Worm (Caenorhabditis elegans) whole organism, L1 larva: ENCODE measurements around the gene str-204.

Source experiments
- C16A3.4 ChIP-seq: fragments of 150-350 bp; optimal IDR thresholded peaks from 2 replicates; lab custom pipeline; 2014; ENCODE audit warnings: missing biosample characterization, missing genetic modification characterization
- Y116A8C.19 ChIP-seq: sonication (generic microtip); optimal IDR thresholded peaks from 2 replicates; lab custom pipeline; 2016; ENCODE audit warnings: missing compliant biosample characterization, missing genetic modification characterization, borderline replicate concordance
- aha-1 ChIP-seq: fragments of 150-350 bp; optimal IDR thresholded peaks from 2 replicates; lab custom pipeline; 2014; ENCODE audit warnings: missing biosample characterization, missing genetic modification characterization
- ceh-82 ChIP-seq, 3 experiments: fragments of 150-350 bp in 1 of 3; sonication (generic microtip) in 2 of 3; optimal IDR thresholded peaks; 2 replicates each; lab custom pipeline; 2014 to 2017; ENCODE audit warnings: missing biosample characterization in 3 of 3, missing genetic modification characterization in 3 of 3
- ceh-88 ChIP-seq: fragments of 200-800 bp; sonication (Bioruptor generic); IDR thresholded peaks from 2 replicates; pipeline ENCODE4 v1.3.6; 2022; ENCODE audit warnings: missing genetic modification characterization, missing compliant biosample characterization
- ceh-90 ChIP-seq: sonication (generic microtip); optimal IDR thresholded peaks from 2 replicates; lab custom pipeline; 2016; ENCODE audit warnings: missing genetic modification characterization, missing compliant biosample characterization
- ces-1 ChIP-seq: fragments of 150-350 bp; optimal IDR thresholded peaks from 2 replicates; lab custom pipeline; 2014; ENCODE audit warnings: missing biosample characterization, missing genetic modification reagents, missing genetic modification characterization
- dpl-1 ChIP-seq, 3 experiments: fragments of 150-350 bp in 2 of 3; sonication (generic microtip) in 1 of 3; optimal IDR thresholded peaks; 2 replicates each; lab custom pipeline; 2014 to 2017; ENCODE audit warnings: missing biosample characterization in 3 of 3, missing genetic modification characterization in 3 of 3, missing genetic modification reagents in 3 of 3
- dsc-1 ChIP-seq: sonication (generic microtip); optimal IDR thresholded peaks from 2 replicates; lab custom pipeline; 2016; ENCODE audit warnings: mild to moderate bottlenecking, missing genetic modification characterization, missing compliant biosample characterization
- efl-1 ChIP-seq, 4 experiments: fragments of 150-350 bp; optimal IDR thresholded peaks in 3 of 4; peaks in 1 of 4; 1 replicate in 1 of 4; 2 replicates in 3 of 4; lab custom pipeline; 2014; ENCODE audit warnings: missing biosample characterization in 2 of 4, missing genetic modification characterization in 2 of 4, missing genetic modification reagents in 2 of 4
- efl-3 ChIP-seq: fragments of 200-800 bp; sonication (Bioruptor generic); optimal IDR thresholded peaks from 2 replicates; lab custom pipeline; 2018; ENCODE audit warnings: mild to moderate bottlenecking, missing genetic modification characterization, missing compliant biosample characterization
- egl-27 ChIP-seq, 2 experiments: fragments of 150-350 bp in 1 of 2; sonication (generic microtip); optimal IDR thresholded peaks; 3 replicates each; lab custom pipeline; 2017 to 2018; ENCODE audit warnings: missing biosample characterization in 2 of 2, missing genetic modification characterization in 2 of 2, missing genetic modification reagents in 2 of 2
- elt-3 ChIP-seq, 6 experiments: fragments of 150-350 bp in 1 of 6; sonication (generic microtip); optimal IDR thresholded peaks; 2 replicates each; lab custom pipeline; 2017 to 2018; ENCODE audit warnings: missing biosample characterization in 6 of 6, missing genetic modification characterization in 6 of 6, inconsistent platforms in 1 of 6
- fos-1 ChIP-seq: fragments of 150-350 bp; optimal IDR thresholded peaks from 2 replicates; lab custom pipeline; 2014; ENCODE audit warnings: missing biosample characterization, missing genetic modification characterization
- hlh-17 ChIP-seq: fragments of 200-800 bp; sonication (Bioruptor generic); optimal IDR thresholded peaks from 2 replicates; lab custom pipeline; 2018; ENCODE audit warnings: missing genetic modification characterization, mild to moderate bottlenecking, missing compliant biosample characterization, moderate library complexity, borderline replicate concordance
- hlh-4 ChIP-seq: sonication (generic microtip); optimal IDR thresholded peaks from 2 replicates; lab custom pipeline; 2016; ENCODE audit warnings: mild to moderate bottlenecking, missing genetic modification characterization, missing compliant biosample characterization
- irx-1 ChIP-seq: sonication (generic microtip); optimal IDR thresholded peaks from 2 replicates; lab custom pipeline; 2016; ENCODE audit warnings: missing genetic modification characterization, missing compliant biosample characterization
- jun-1 ChIP-seq: fragments of 150-350 bp; optimal IDR thresholded peaks from 2 replicates; lab custom pipeline; 2014; ENCODE audit warnings: missing biosample characterization, missing genetic modification reagents, missing genetic modification characterization
- lin-14 ChIP-seq: fragments of 200-800 bp; sonication (Bioruptor generic); optimal IDR thresholded peaks from 2 replicates; lab custom pipeline; 2018; ENCODE audit warnings: mild to moderate bottlenecking, missing genetic modification characterization, moderate library complexity, missing compliant biosample characterization
- lin-39 ChIP-seq: fragments of 150-350 bp; optimal IDR thresholded peaks from 2 replicates; lab custom pipeline; 2014; ENCODE audit warnings: missing biosample characterization, missing genetic modification reagents, missing genetic modification characterization
- lir-3 ChIP-seq: sonication (generic microtip); optimal IDR thresholded peaks from 2 replicates; lab custom pipeline; 2016; ENCODE audit warnings: mild to moderate bottlenecking, missing genetic modification characterization, moderate library complexity, missing compliant biosample characterization; ENCODE audit not compliant: poor library complexity
- mab-9 ChIP-seq: fragments of 200-800 bp; sonication (Bioruptor generic); IDR thresholded peaks from 2 replicates; pipeline ENCODE4 v1.3.6; 2022; ENCODE audit warnings: missing genetic modification reagents, missing genetic modification characterization, missing compliant biosample characterization
- mep-1 ChIP-seq: fragments of 150-350 bp; optimal IDR thresholded peaks from 2 replicates; lab custom pipeline; 2014; ENCODE audit warnings: missing biosample characterization, missing genetic modification characterization
- nhr-11 ChIP-seq: fragments of 150-350 bp; optimal IDR thresholded peaks from 2 replicates; lab custom pipeline; 2014; ENCODE audit warnings: missing biosample characterization, missing genetic modification characterization
- nhr-28 ChIP-seq: fragments of 150-350 bp; optimal IDR thresholded peaks from 2 replicates; lab custom pipeline; 2014; ENCODE audit warnings: missing biosample characterization, missing genetic modification characterization
- nhr-47 ChIP-seq: sonication (generic microtip); optimal IDR thresholded peaks from 2 replicates; lab custom pipeline; 2016; ENCODE audit warnings: mild to moderate bottlenecking, missing genetic modification characterization, moderate library complexity, missing compliant biosample characterization
- rnt-1 ChIP-seq: sonication (generic microtip); optimal IDR thresholded peaks from 2 replicates; lab custom pipeline; 2016; ENCODE audit warnings: mild to moderate bottlenecking, missing genetic modification characterization, moderate library complexity, missing compliant biosample characterization
- skn-1 ChIP-seq: fragments of 150-350 bp; optimal IDR thresholded peaks from 2 replicates; lab custom pipeline; 2014; ENCODE audit warnings: missing biosample characterization, missing genetic modification characterization
- snpc-4 ChIP-seq: fragments of 150-350 bp; optimal IDR thresholded peaks from 2 replicates; lab custom pipeline; 2014; ENCODE audit warnings: missing biosample characterization, missing genetic modification characterization
- sup-37 ChIP-seq: fragments of 200-800 bp; sonication (Bioruptor generic); optimal IDR thresholded peaks from 2 replicates; lab custom pipeline; 2018; ENCODE audit warnings: mild to moderate bottlenecking, missing genetic modification characterization, missing compliant biosample characterization
- swsn-7 ChIP-seq: sonication (generic microtip); optimal IDR thresholded peaks from 2 replicates; lab custom pipeline; 2016; ENCODE audit warnings: missing genetic modification characterization, missing compliant biosample characterization
- tbx-2 ChIP-seq: sonication (generic microtip); optimal IDR thresholded peaks from 2 replicates; lab custom pipeline; 2016; ENCODE audit warnings: missing genetic modification characterization, missing compliant biosample characterization
- unc-30 ChIP-seq: sonication (generic microtip); optimal IDR thresholded peaks from 2 replicates; lab custom pipeline; 2017; ENCODE audit warnings: missing biosample characterization, missing genetic modification characterization
- unc-86 ChIP-seq: sonication (generic microtip); optimal IDR thresholded peaks from 2 replicates; lab custom pipeline; 2016; ENCODE audit warnings: missing genetic modification characterization, missing compliant biosample characterization
- unc-98 ChIP-seq: fragments of 200-800 bp; sonication (Bioruptor generic); IDR thresholded peaks from 2 replicates; pipeline ENCODE4 v1.3.6; 2022; ENCODE audit warnings: missing genetic modification characterization, missing compliant biosample characterization
- vab-15 ChIP-seq: sonication (generic microtip); optimal IDR thresholded peaks from 2 replicates; lab custom pipeline; 2017; ENCODE audit warnings: missing genotype, mild to moderate bottlenecking, missing genetic modification characterization, missing compliant biosample characterization
- zag-1 ChIP-seq: fragments of 150-350 bp; optimal IDR thresholded peaks from 2 replicates; lab custom pipeline; 2014; ENCODE audit warnings: missing biosample characterization, missing genetic modification characterization
- zip-4 ChIP-seq: fragments of 200-800 bp; sonication (Bioruptor generic); optimal IDR thresholded peaks from 2 replicates; lab custom pipeline; 2018; ENCODE audit warnings: mild to moderate bottlenecking, missing genetic modification characterization, moderate library complexity, missing compliant biosample characterization

Gene str-204

DNA sequence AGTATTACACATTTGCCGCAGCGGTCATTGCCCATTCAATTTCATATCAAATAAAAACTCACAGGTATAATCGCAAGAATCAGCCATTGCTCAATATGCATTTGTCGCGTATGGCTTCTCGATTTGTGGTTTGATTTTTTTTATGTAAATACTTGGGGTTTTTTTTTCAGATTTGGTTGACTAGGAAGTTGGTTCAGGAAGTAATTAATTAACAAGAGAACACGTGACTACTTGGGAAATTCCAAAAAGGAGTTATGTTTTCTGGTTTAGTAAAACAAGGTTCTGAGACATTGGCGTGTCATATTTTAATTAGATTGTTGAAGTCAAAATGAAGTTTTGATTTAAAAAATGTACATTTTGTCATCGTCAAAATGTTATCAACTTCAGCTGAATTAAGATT is 28.5 kb upstream of the str-204 start, which contains the start of gene srx-36:
srx-36 (minus strand) TSS at position 101 of the 400 bp plus-strand sequence.
- no peak for TF ChIP-seq swsn-7 (tag; lab: Kevin White, UChicago)
- no peak for TF ChIP-seq irx-1
- no peak for TF ChIP-seq mab-9 (GFP tag; lab: Robert Waterston, UW)
- no peak for TF ChIP-seq nhr-47 (tag; lab: Kevin White, UChicago)
- TF ChIP-seq rnt-1 (tag; lab: Kevin White, UChicago), result no peak
- TF ChIP-seq hlh-4 (tag; lab: Kevin White, UChicago), result no peak
- TF ChIP-seq hlh-17 (GFP tag; lab: Kevin White, UChicago), result no peak
- TF ChIP-seq tbx-2, result no peak
- no peak for TF ChIP-seq fos-1 (tag; lab: Kevin White, UChicago)
- TF ChIP-seq vab-15 (tag; lab: Kevin White, UChicago), result no peak
- TF ChIP-seq lin-14, result no peak
- TF ChIP-seq zip-4 (GFP tag; lab: Kevin White, UChicago), result no peak
- TF ChIP-seq dpl-1 (GFP tag; optimal IDR thresholded peaks at IDR 0.05; lab: Kevin White, UChicago), result no peak
- TF ChIP-seq lin-39 (tag; lab: Kevin White, UChicago), result no peak
- TF ChIP-seq elt-3 (tag; optimal IDR thresholded peaks at IDR 0.05; lab: Kevin White, UChicago), result no peak
- no peak for TF ChIP-seq zag-1
- no peak for TF ChIP-seq unc-30 (tag; lab: Kevin White, UChicago)
- no peak for TF ChIP-seq dsc-1
- TF ChIP-seq mep-1 (tag; lab: Kevin White, UChicago), result no peak

DNA sequence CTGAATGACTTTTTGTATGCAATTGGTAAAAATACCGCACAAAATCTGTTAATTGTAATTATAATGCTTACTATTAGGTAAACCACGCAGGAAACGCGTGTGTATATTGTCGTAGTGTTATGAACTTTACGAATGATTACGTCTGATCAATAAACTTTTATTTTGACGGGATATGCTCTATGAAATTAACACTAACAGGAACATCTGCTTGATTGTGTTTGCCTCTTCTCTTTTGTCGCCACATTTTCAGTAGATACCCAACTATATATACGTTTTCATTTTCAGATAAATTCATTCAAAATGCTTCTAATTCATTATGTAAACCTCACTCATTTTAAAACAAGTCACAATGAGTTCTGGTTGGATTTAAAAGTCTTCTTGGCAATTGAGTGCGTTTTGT is 27.2 kb upstream of the str-204 start, which contains the start of gene sre-10:
sre-10 (plus strand) TSS at position 301 of the 400 bp plus-strand sequence.
- TF ChIP-seq C16A3.4 (tag; lab: Kevin White, UChicago) (no peak), nhr-11 (tag; lab: Kevin White, UChicago) (no peak), nhr-47 (tag; lab: Kevin White, UChicago) (no peak), mab-9 (GFP tag; lab: Robert Waterston, UW) (no peak), ceh-88 (no peak), hlh-17 (GFP tag; lab: Kevin White, UChicago) (no peak), Y116A8C.19 (tag; lab: Kevin White, UChicago) (no peak), skn-1 (tag; lab: Kevin White, UChicago) (no peak), unc-98 (GFP tag; lab: Robert Waterston, UW) (no peak), snpc-4 (tag; lab: Kevin White, UChicago) (no peak), tbx-2 (no peak), jun-1 (no peak), ceh-82 (tag; optimal IDR thresholded peaks at IDR 0.05; lab: Kevin White, UChicago) (no peak), hlh-4 (tag; lab: Kevin White, UChicago) (no peak), lir-3 (tag; lab: Kevin White, UChicago) (no peak)

DNA sequence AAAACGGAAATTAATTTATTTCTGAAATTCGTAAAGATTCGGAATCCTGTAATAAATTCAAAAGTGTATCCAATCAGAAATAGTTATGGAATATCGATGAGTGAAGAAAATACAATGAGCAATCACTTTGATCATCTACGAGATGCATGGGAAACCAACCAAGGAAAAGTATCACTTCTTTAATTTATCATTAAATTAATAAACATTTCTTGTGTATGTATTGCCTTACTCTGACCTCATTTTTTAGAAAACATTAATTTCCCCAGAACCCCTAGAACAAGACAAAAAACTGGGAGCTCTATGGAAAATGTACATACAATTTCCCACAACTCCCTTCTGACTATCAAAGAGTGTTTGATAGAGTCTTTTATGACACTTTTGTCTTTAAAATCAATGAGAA is 25.5 kb upstream of the str-204 start, which contains the start of gene F10D2.16:
F10D2.16 (plus strand) TSS at position 301 of the 400 bp plus-strand sequence.
- TF ChIP-seq aha-1 (tag; lab: Kevin White, UChicago) (no peak), ceh-90 (no peak), jun-1 (no peak), efl-1 (optimal IDR thresholded peaks at IDR 0.05; lab: Kevin White, UChicago) (no peak), efl-1 (GFP tag; optimal IDR thresholded peaks at IDR 0.05 in 1 of 2; lab: Kevin White, UChicago) (peak in 1 of 2 experiments; percentile 39), nhr-28 (tag; lab: Kevin White, UChicago) (no peak), ces-1 (GFP tag; lab: Kevin White, UChicago) (no peak), rnt-1 (tag; lab: Kevin White, UChicago) (no peak), sup-37 (GFP tag; lab: Kevin White, UChicago) (no peak)

DNA sequence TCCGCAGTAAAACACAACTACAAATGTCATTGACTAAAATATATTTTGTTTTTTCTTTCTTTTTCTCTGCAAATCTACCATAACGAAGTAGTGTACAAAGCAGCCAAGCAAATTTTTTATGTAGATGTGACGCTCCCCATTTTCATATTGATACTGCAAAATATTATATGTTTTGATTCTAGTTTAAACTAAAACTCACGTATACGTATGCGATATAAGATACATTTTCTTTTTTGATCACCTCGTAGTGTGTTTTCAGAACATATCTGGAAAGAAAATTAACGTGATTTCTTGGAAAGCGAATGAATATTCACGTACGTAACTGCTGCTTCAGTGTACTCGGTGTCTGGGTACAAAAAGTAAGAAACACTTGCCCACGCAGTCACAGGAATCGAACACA is 22.6 kb upstream of the str-204 start:
- no peak for TF ChIP-seq C16A3.4 (tag; lab: Kevin White, UChicago)
- TF ChIP-seq efl-3 (GFP tag; lab: Kevin White, UChicago), result no peak
- TF ChIP-seq egl-27 (tag; optimal IDR thresholded peaks at IDR 0.05; lab: Kevin White, UChicago), result no peak
- no peak for TF ChIP-seq jun-1
- no peak for TF ChIP-seq unc-86 (tag; lab: Kevin White, UChicago)
